Fruit fly (Drosophila melanogaster): ENCODE measurements around the gene Pex14.

dm6 chr3L:20771001-20771890, 7.4 kb upstream of the Pex14 start, which contains the start of the genes CG4042 and Pitslre:
- TF ChIP-seq Myc (optimal IDR thresholded peaks at IDR 0.05) (no peak), h (optimal IDR thresholded peaks at IDR 0.05) (no peak), Sin3A (optimal IDR thresholded peaks at IDR 0.05) (no peak), insv (optimal IDR thresholded peaks at IDR 0.05) (no peak), psq (optimal IDR thresholded peaks at IDR 0.05) (no peak)

Measured in Kc167 (cell line).